Fruit fly (Drosophila melanogaster) whole organism, embryonic: ENCODE data around the gene CG6923.

Source experiments
- Antp ChIP-seq: fragments of 200-800 bp; sonication (Bioruptor generic); optimal IDR thresholded peaks from 3 replicates; lab custom pipeline; 2016; ENCODE audit warnings: missing biosample characterization, missing genetic modification characterization
- Atf3 ChIP-seq: fragments of 200-800 bp; sonication (Bioruptor generic); optimal IDR thresholded peaks from 3 replicates; lab custom pipeline; 2016; ENCODE audit warnings: missing biosample characterization, missing genetic modification characterization
- Bdp1 ChIP-seq: fragments of 200-800 bp; sonication (Bioruptor generic); optimal IDR thresholded peaks from 3 replicates; lab custom pipeline; 2016; ENCODE audit warnings: missing biosample characterization, missing genetic modification characterization
- CG10209 ChIP-seq: fragments of 200-800 bp; sonication (Bioruptor generic); optimal IDR thresholded peaks from 3 replicates; lab custom pipeline; 2017; ENCODE audit warnings: missing biosample characterization, mild to moderate bottlenecking, missing genetic modification characterization, missing genetic modification reagents
- CG10979 ChIP-seq: fragments of 200-800 bp; sonication (Bioruptor generic); optimal IDR thresholded peaks from 2 replicates; lab custom pipeline; 2018; ENCODE audit warnings: missing biosample characterization, mild to moderate bottlenecking, missing genetic modification characterization, moderate library complexity
- CG12391 ChIP-seq: fragments of 200-800 bp; sonication (Bioruptor generic); optimal IDR thresholded peaks from 3 replicates; lab custom pipeline; 2018; ENCODE audit warnings: missing biosample characterization, mild to moderate bottlenecking, missing genetic modification characterization, moderate library complexity
- CG15514 ChIP-seq: fragments of 200-800 bp; sonication (Bioruptor generic); optimal IDR thresholded peaks from 3 replicates; lab custom pipeline; 2017; ENCODE audit warnings: missing biosample characterization, missing genetic modification characterization, mild to moderate bottlenecking, moderate library complexity, missing genetic modification reagents
- CG17186 ChIP-seq: fragments of 200-800 bp; sonication (Bioruptor generic); optimal IDR thresholded peaks from 3 replicates; lab custom pipeline; 2017; ENCODE audit warnings: missing biosample characterization, missing genetic modification reagents, missing genetic modification characterization
- CG17359 ChIP-seq: fragments of 200-800 bp; sonication (Bioruptor generic); optimal IDR thresholded peaks from 3 replicates; lab custom pipeline; 2018; ENCODE audit warnings: missing biosample characterization, mild to moderate bottlenecking, missing genetic modification characterization, moderate library complexity
- CG1792 ChIP-seq: fragments of 200-800 bp; sonication (Bioruptor generic); optimal IDR thresholded peaks from 2 replicates; lab custom pipeline; 2016; ENCODE audit warnings: missing biosample characterization, missing genetic modification characterization
- CG2199 ChIP-seq: fragments of 200-800 bp; sonication (Bioruptor generic); IDR thresholded peaks from 3 replicates; pipeline ENCODE4 v1.3.6; 2022; ENCODE audit warnings: missing biosample characterization, missing genetic modification characterization
- CG2202 ChIP-seq: fragments of 200-800 bp; sonication (Bioruptor generic); optimal IDR thresholded peaks from 2 replicates; lab custom pipeline; 2018; ENCODE audit warnings: missing biosample characterization, mild to moderate bottlenecking, missing genetic modification characterization
- CG2889 ChIP-seq: fragments of 200-800 bp; sonication (Bioruptor generic); IDR thresholded peaks from 3 replicates; pipeline ENCODE4 v1.3.6; 2022; ENCODE audit warnings: missing biosample characterization, missing genetic modification characterization
- CG30403 ChIP-seq: fragments of 200-800 bp; sonication (Bioruptor generic); optimal IDR thresholded peaks from 3 replicates; lab custom pipeline; 2016; ENCODE audit warnings: missing biosample characterization, missing genetic modification characterization
- CG3163 ChIP-seq: fragments of 200-800 bp; sonication (Bioruptor generic); optimal IDR thresholded peaks from 3 replicates; lab custom pipeline; 2016; ENCODE audit warnings: missing biosample characterization, missing genetic modification characterization
- CG42726 ChIP-seq: fragments of 200-800 bp; sonication (Bioruptor generic); IDR thresholded peaks from 2 replicates; pipeline ENCODE4 v1.3.6; 2022; ENCODE audit warnings: missing biosample characterization, missing genetic modification characterization; ENCODE audit not compliant: partially characterized antibody
- CG6813 ChIP-seq: fragments of 200-800 bp; sonication (Bioruptor generic); optimal IDR thresholded peaks from 2 replicates; lab custom pipeline; 2017; ENCODE audit warnings: missing biosample characterization, missing genetic modification characterization, mild to moderate bottlenecking, moderate library complexity, missing genetic modification reagents
- CG8290 ChIP-seq, 3 experiments: fragments of 200-800 bp; sonication (Bioruptor generic); optimal IDR thresholded peaks; 2 replicates each; lab custom pipeline; 2016 to 2019; ENCODE audit warnings: missing biosample characterization in 3 of 3, missing genetic modification characterization in 3 of 3, mild to moderate bottlenecking in 2 of 3, moderate library complexity in 1 of 3
- CG9437 ChIP-seq: fragments of 200-800 bp; sonication (Bioruptor generic); optimal IDR thresholded peaks from 2 replicates; lab custom pipeline; 2018; ENCODE audit warnings: missing biosample characterization, mild to moderate bottlenecking, missing genetic modification characterization
- CkIIα-i1 ChIP-seq: fragments of 200-800 bp; sonication (Bioruptor generic); IDR thresholded peaks from 2 replicates; pipeline ENCODE4 v1.3.6; 2022; ENCODE audit warnings: missing biosample characterization, missing genetic modification characterization
- Fer2 ChIP-seq: fragments of 200-800 bp; sonication (Bioruptor generic); optimal IDR thresholded peaks from 2 replicates; lab custom pipeline; 2018; ENCODE audit warnings: missing biosample characterization, mild to moderate bottlenecking, missing genetic modification characterization, moderate library complexity
- GATAe ChIP-seq: fragments of 200-800 bp; sonication (Bioruptor generic); conservative IDR thresholded peaks from 2 replicates; pipeline ENCODE4 v1.3.6; 2022; ENCODE audit warnings: missing biosample characterization, missing genetic modification characterization
- Gug ChIP-seq: fragments of 200-800 bp; sonication (Bioruptor generic); IDR thresholded peaks from 4 replicates; pipeline ENCODE4 v1.3.6; 2022; ENCODE audit warnings: missing biosample characterization, missing genetic modification characterization
- H15 ChIP-seq: fragments of 200-800 bp; sonication (Bioruptor generic); IDR thresholded peaks from 3 replicates; pipeline ENCODE4 v1.3.6; 2022; ENCODE audit warnings: missing biosample characterization, missing genetic modification characterization
- HLH4C ChIP-seq: fragments of 200-800 bp; sonication (Bioruptor generic); IDR thresholded peaks from 3 replicates; pipeline ENCODE4 v1.3.6; 2022; ENCODE audit warnings: missing biosample characterization, missing genetic modification characterization; ENCODE audit not compliant: partially characterized antibody
- HLH54F ChIP-seq: fragments of 200-800 bp; sonication (Bioruptor generic); optimal IDR thresholded peaks from 3 replicates; lab custom pipeline; 2016; ENCODE audit warnings: missing biosample characterization, missing genetic modification characterization
- Hand ChIP-seq: fragments of 200-800 bp; sonication (Bioruptor generic); optimal IDR thresholded peaks from 2 replicates; lab custom pipeline; 2017; ENCODE audit warnings: mild to moderate bottlenecking, missing biosample characterization, missing genetic modification reagents, missing genetic modification characterization
- Hr51 ChIP-seq, 2 experiments: fragments of 200-800 bp; sonication (Bioruptor generic); optimal IDR thresholded peaks; 2 replicates in 1 of 2; 3 replicates in 1 of 2; lab custom pipeline; 2016 to 2018; ENCODE audit warnings: missing biosample characterization in 2 of 2, missing genetic modification characterization in 2 of 2, mild to moderate bottlenecking in 1 of 2, moderate library complexity in 1 of 2
- Kr ChIP-seq: fragments of 200-800 bp; sonication (Bioruptor generic); optimal IDR thresholded peaks from 2 replicates; lab custom pipeline; 2017; ENCODE audit warnings: missing biosample characterization, mild to moderate bottlenecking, missing genetic modification characterization
- MESR4 ChIP-seq: fragments of 200-800 bp; sonication (Bioruptor generic); optimal IDR thresholded peaks from 2 replicates; lab custom pipeline; 2018; ENCODE audit warnings: missing biosample characterization, mild to moderate bottlenecking, missing genetic modification characterization, moderate library complexity
- NFAT ChIP-seq: fragments of 200-800 bp; sonication (Bioruptor generic); IDR thresholded peaks from 2 replicates; pipeline ENCODE4 v1.3.6; 2022; ENCODE audit warnings: missing biosample characterization, missing genetic modification characterization
- Ravus ChIP-seq: fragments of 200-800 bp; sonication (Bioruptor generic); IDR thresholded peaks from 2 replicates; pipeline ENCODE4 v1.3.6; 2022; ENCODE audit warnings: missing biosample characterization, missing genetic modification characterization
- Sry-δ ChIP-seq: fragments of 200-800 bp; sonication (Bioruptor generic); optimal IDR thresholded peaks from 2 replicates; lab custom pipeline; 2016; ENCODE audit warnings: missing biosample characterization, missing genetic modification characterization
- abd-A ChIP-seq: fragments of 200-800 bp; sonication (Bioruptor generic); optimal IDR thresholded peaks from 3 replicates; lab custom pipeline; 2019; ENCODE audit warnings: missing biosample characterization, mild to moderate bottlenecking, missing genetic modification characterization, moderate library complexity
- ap ChIP-seq: fragments of 200-800 bp; sonication (Bioruptor generic); IDR thresholded peaks from 2 replicates; pipeline ENCODE4 v1.3.6; 2022; ENCODE audit warnings: missing biosample characterization, missing genetic modification characterization
- cas ChIP-seq: fragments of 200-800 bp; sonication (Bioruptor generic); IDR thresholded peaks from 2 replicates; pipeline ENCODE4 v1.3.6; 2022; ENCODE audit warnings: missing biosample characterization, missing genetic modification characterization
- chinmo ChIP-seq: fragments of 200-800 bp; sonication (Bioruptor generic); IDR thresholded peaks from 4 replicates; pipeline ENCODE4 v1.3.6; 2022; ENCODE audit warnings: missing biosample characterization, missing genetic modification characterization; ENCODE audit not compliant: partially characterized antibody
- da ChIP-seq: fragments of 200-800 bp; sonication (Bioruptor generic); optimal IDR thresholded peaks from 2 replicates; lab custom pipeline; 2016; ENCODE audit warnings: missing biosample characterization, missing genetic modification characterization
- dm ChIP-seq: fragments of 200-800 bp; sonication (Bioruptor generic); optimal IDR thresholded peaks from 3 replicates; lab custom pipeline; 2016; ENCODE audit warnings: missing biosample characterization, missing genetic modification characterization
- exex ChIP-seq: fragments of 200-800 bp; sonication (Bioruptor generic); optimal IDR thresholded peaks from 4 replicates; lab custom pipeline; 2018; ENCODE audit warnings: missing biosample characterization, mild to moderate bottlenecking, missing genetic modification characterization, moderate library complexity
- insv ChIP-seq, 2 experiments: fragments of 200-800 bp; sonication (Bioruptor generic); optimal IDR thresholded peaks; 3 replicates each; lab custom pipeline; 2016 to 2018; ENCODE audit warnings: missing biosample characterization in 2 of 2, missing genetic modification characterization in 2 of 2
- lab ChIP-seq: fragments of 200-800 bp; sonication (Bioruptor generic); optimal IDR thresholded peaks from 3 replicates; lab custom pipeline; 2017; ENCODE audit warnings: missing biosample characterization, missing genetic modification characterization, mild to moderate bottlenecking, moderate library complexity, missing genetic modification reagents
- nmo ChIP-seq: fragments of 200-800 bp; sonication (Bioruptor generic); optimal IDR thresholded peaks from 2 replicates; lab custom pipeline; 2018; ENCODE audit warnings: missing biosample characterization, mild to moderate bottlenecking, missing genetic modification characterization, moderate library complexity
- pan ChIP-seq, 4 experiments: fragments of >200 bp in 3 of 4; fragments of 200-800 bp in 1 of 4; sonication (Bioruptor generic) in 1 of 4; optimal IDR thresholded peaks in 3 of 4; IDR thresholded peaks in 1 of 4; 2 replicates each; pipeline versions ENCODE4 v1.3.6 to Lab custom; 2017 to 2022; ENCODE audit warnings: missing biosample characterization in 2 of 4, missing genetic modification characterization in 2 of 4, mixed read lengths in 1 of 4
- sima ChIP-seq: fragments of 200-800 bp; sonication (Bioruptor generic); optimal IDR thresholded peaks from 2 replicates; lab custom pipeline; 2016; ENCODE audit warnings: missing biosample characterization, missing genetic modification characterization
- stwl ChIP-seq: fragments of 200-800 bp; sonication (Bioruptor generic); optimal IDR thresholded peaks from 3 replicates; lab custom pipeline; 2018; ENCODE audit warnings: missing biosample characterization, mild to moderate bottlenecking, missing genetic modification characterization, moderate library complexity
- tio ChIP-seq: fragments of 200-800 bp; sonication (Bioruptor generic); optimal IDR thresholded peaks from 2 replicates; lab custom pipeline; 2017; ENCODE audit warnings: missing biosample characterization, missing genetic modification characterization, inconsistent platforms
- unpg ChIP-seq: fragments of 200-800 bp; sonication (Bioruptor generic); optimal IDR thresholded peaks from 3 replicates; lab custom pipeline; 2018; ENCODE audit warnings: missing biosample characterization, mild to moderate bottlenecking, missing genetic modification characterization, moderate library complexity
- zen ChIP-seq: fragments of 200-800 bp; sonication (Bioruptor generic); optimal IDR thresholded peaks from 3 replicates; lab custom pipeline; 2018; ENCODE audit warnings: missing biosample characterization, mild to moderate bottlenecking, missing genetic modification characterization, moderate library complexity

Gene CG6923

DNA sequence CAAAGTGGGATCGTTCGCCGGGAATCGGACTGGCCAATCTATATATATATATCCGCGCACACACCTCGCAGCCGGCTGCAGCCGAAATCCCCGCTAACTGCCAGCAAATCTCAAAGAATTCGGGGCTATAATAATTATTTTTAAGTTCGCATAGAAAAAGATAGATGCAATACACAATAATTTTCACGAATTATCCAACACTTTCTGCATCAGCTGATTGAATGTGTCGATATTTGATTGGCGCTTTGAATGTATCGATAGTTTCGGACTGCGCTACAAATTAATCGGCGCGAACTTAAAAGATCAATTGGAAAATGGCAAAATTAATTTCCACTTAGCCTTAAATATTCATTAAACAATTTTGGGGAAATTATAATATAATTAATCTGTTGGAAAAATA lies 47.0 kb upstream of the CG6923 start, which contains the start of gene Sbf (continued):
- no peak for TF ChIP-seq CG10209
- no peak for TF ChIP-seq dm (GFP tag; lab: Kevin White, UChicago)
- no peak for TF ChIP-seq CG8290 (GFP tag; optimal IDR thresholded peaks at IDR 0.05; lab: Kevin White, UChicago)
- TF ChIP-seq CG8290 (tag; optimal IDR thresholded peaks at IDR 0.05; lab: Kevin White, UChicago): no peak
- TF ChIP-seq Gug (GFP tag; lab: Robert Waterston, UW): no peak
- no peak for TF ChIP-seq CG2199 (GFP tag; lab: Robert Waterston, UW)
- peak; percentile 34 for TF ChIP-seq CG12391 (tag; lab: Kevin White, UChicago)
- no peak for TF ChIP-seq ap (GFP tag; lab: Robert Waterston, UW)
- peak; percentile 83; the same call in 2 of the 4 replicates for TF ChIP-seq chinmo (GFP tag; lab: Robert Waterston, UW)
- TF ChIP-seq Hr51 (GFP tag; optimal IDR thresholded peaks at IDR 0.05; lab: Kevin White, UChicago): no peak
- TF ChIP-seq Ravus (GFP tag; lab: Robert Waterston, UW): no peak
- no peak for TF ChIP-seq pan (optimal IDR thresholded peaks at IDR 0.05; lab: Kevin White, UChicago)
- no peak for TF ChIP-seq pan (GFP tag; optimal IDR thresholded peaks at IDR 0.05 in 1 of 2, IDR thresholded peaks at IDR 0.05 in 1 of 2)
- TF ChIP-seq Atf3: no peak
- TF ChIP-seq Fer2 (tag; lab: Kevin White, UChicago): no peak
- no peak for TF ChIP-seq CG9437 (GFP tag; lab: Kevin White, UChicago)
- no peak for TF ChIP-seq sima
- TF ChIP-seq nmo (GFP tag; lab: Kevin White, UChicago): peak; percentile 39
- no peak for TF ChIP-seq CG1792
- TF ChIP-seq CG6813: no peak
- no peak for TF ChIP-seq NFAT (GFP tag; lab: Robert Waterston, UW)
- peak; percentile 72 for TF ChIP-seq Sry-δ (GFP tag; lab: Kevin White, UChicago)
- peak; percentile 24; the same call in 1 of the 2 replicates for TF ChIP-seq CG42726
- no peak for TF ChIP-seq CkIIα-i1 (GFP tag; lab: Robert Waterston, UW)
- TF ChIP-seq CG17359: no peak
- TF ChIP-seq CG2202 (tag; lab: Kevin White, UChicago): no peak
- TF ChIP-seq zen: peak; percentile 63
- no peak for TF ChIP-seq CG2889 (GFP tag; lab: Robert Waterston, UW)
- peak; percentile 76 for TF ChIP-seq HLH4C
- TF ChIP-seq CG15514: peak; percentile 74
- TF ChIP-seq unpg: no peak
- peak; percentile 33 for TF ChIP-seq CG30403
- no peak for TF ChIP-seq CG3163 (GFP tag; lab: Kevin White, UChicago)
- peak; percentile 9 for TF ChIP-seq Bdp1
- TF ChIP-seq cas: no peak
- TF ChIP-seq tio: no peak
- no peak for TF ChIP-seq insv (GFP tag; optimal IDR thresholded peaks at IDR 0.05; lab: Kevin White, UChicago)
- TF ChIP-seq abd-A (tag; lab: Kevin White, UChicago): no peak
- no peak for TF ChIP-seq lab (GFP tag; lab: Kevin White, UChicago)
- no peak for TF ChIP-seq da (GFP tag; lab: Kevin White, UChicago)
- TF ChIP-seq stwl: peak; percentile 79
- TF ChIP-seq Antp: no peak
- TF ChIP-seq exex (tag; lab: Kevin White, UChicago): no peak
- TF ChIP-seq Kr (GFP tag; lab: Kevin White, UChicago): no peak
- TF ChIP-seq CG17186: peak; percentile 85
- no peak for TF ChIP-seq GATAe (GFP tag; lab: Robert Waterston, UW)
- peak; percentile 10 for TF ChIP-seq CG10979
- TF ChIP-seq Hand (GFP tag; lab: Kevin White, UChicago): no peak
- peak; percentile 71 for TF ChIP-seq MESR4 (GFP tag; lab: Kevin White, UChicago)
- TF ChIP-seq H15 (GFP tag; lab: Robert Waterston, UW): no peak
- no peak for TF ChIP-seq HLH54F
